Fruit fly (Drosophila melanogaster) whole organism, wandering third instar larva: ENCODE measurements around the gene CG8086.
A peak's percentile ranks its signal among the peaks of the same experiment; 100 is the strongest.

Source experiments
- Abd-B ChIP-seq: fragments of >200 bp; optimal IDR thresholded peaks from 2 replicates; lab custom pipeline; 2017; ENCODE audit warnings: missing biosample characterization, missing genetic modification characterization
- CG32264 ChIP-seq: fragments of 200-800 bp; sonication (Bioruptor generic); optimal IDR thresholded peaks from 2 replicates; lab custom pipeline; 2016; ENCODE audit warnings: missing biosample characterization, missing genetic modification characterization
- CG9705 ChIP-seq: fragments of 200-800 bp; sonication (Bioruptor generic); optimal IDR thresholded peaks from 2 replicates; lab custom pipeline; 2018; ENCODE audit warnings: missing biosample characterization, mild to moderate bottlenecking, missing genetic modification characterization
- CrebA ChIP-seq: fragments of 200-800 bp; sonication (Bioruptor generic); optimal IDR thresholded peaks from 2 replicates; lab custom pipeline; 2016; ENCODE audit warnings: missing biosample characterization, mild to moderate bottlenecking, missing genetic modification characterization, borderline replicate concordance
- Dfd ChIP-seq: fragments of >200 bp; optimal IDR thresholded peaks from 2 replicates; lab custom pipeline; 2017; ENCODE audit warnings: missing biosample characterization, missing genetic modification characterization
- Dif ChIP-seq: fragments of 200-275, 200-300 bp; sonication (Bioruptor generic); optimal IDR thresholded peaks from 2 replicates; lab custom pipeline; 2018; ENCODE audit warnings: missing biosample characterization, missing genetic modification characterization; ENCODE audit not compliant: partially characterized antibody
- GATAd ChIP-seq: sonication (Bioruptor generic); optimal IDR thresholded peaks from 2 replicates; lab custom pipeline; 2016; ENCODE audit warnings: missing biosample characterization, missing genetic modification characterization
- Hnf4 ChIP-seq: fragments of 200-800 bp; sonication (Bioruptor generic); optimal IDR thresholded peaks from 2 replicates; lab custom pipeline; 2016; ENCODE audit warnings: missing biosample characterization, mild to moderate bottlenecking, missing genetic modification characterization
- Hr78 ChIP-seq: fragments of >200 bp; optimal IDR thresholded peaks from 2 replicates; lab custom pipeline; 2017; ENCODE audit warnings: missing biosample characterization, missing genetic modification characterization
- Hr83 ChIP-seq: fragments of 200-300 bp; sonication (Bioruptor generic); optimal IDR thresholded peaks from 2 replicates; lab custom pipeline; 2016; ENCODE audit warnings: missing biosample characterization, mild to moderate bottlenecking, missing genetic modification characterization, moderate library complexity; ENCODE audit not compliant: poor library complexity, severe bottlenecking
- Jra ChIP-seq: sonication (Bioruptor generic); optimal IDR thresholded peaks from 2 replicates; lab custom pipeline; 2016; ENCODE audit warnings: missing biosample characterization, missing genetic modification characterization
- Mio ChIP-seq: sonication (Bioruptor generic); optimal IDR thresholded peaks from 2 replicates; lab custom pipeline; 2016; ENCODE audit warnings: missing biosample characterization, missing genetic modification characterization
- Myc ChIP-seq: fragments of >200 bp; optimal IDR thresholded peaks from 2 replicates; lab custom pipeline; 2017
- N ChIP-seq: fragments of >200 bp; optimal IDR thresholded peaks from 2 replicates; lab custom pipeline; 2018; ENCODE audit warnings: missing biosample characterization, missing external identifiers, missing genetic modification characterization
- OdsH ChIP-seq: fragments of 200-800 bp; sonication (Bioruptor generic); optimal IDR thresholded peaks from 2 replicates; lab custom pipeline; 2016; ENCODE audit warnings: missing biosample characterization, mild to moderate bottlenecking, missing genetic modification characterization
- Rel ChIP-seq, 2 experiments: fragments of 200-800 bp; sonication (Bioruptor generic) in 1 of 2; optimal IDR thresholded peaks; 2 replicates in 1 of 2; 3 replicates in 1 of 2; lab custom pipeline; 2016 to 2019; ENCODE audit warnings: mild to moderate bottlenecking in 2 of 2, missing biosample characterization in 2 of 2, missing genetic modification characterization in 2 of 2, moderate library complexity in 1 of 2
- Sp1 ChIP-seq: fragments of 200-800 bp; sonication (Bioruptor generic); optimal IDR thresholded peaks from 3 replicates; lab custom pipeline; 2019; ENCODE audit warnings: missing biosample characterization, mild to moderate bottlenecking, missing genetic modification characterization, moderate library complexity
- Vsx2 ChIP-seq: fragments of 200-300, 225-300 bp; sonication (Bioruptor generic); optimal IDR thresholded peaks from 2 replicates; lab custom pipeline; 2018; ENCODE audit warnings: missing biosample characterization, missing genetic modification characterization; ENCODE audit not compliant: partially characterized antibody
- br ChIP-seq: fragments of 200-800 bp; sonication (Bioruptor generic); optimal IDR thresholded peaks from 2 replicates; lab custom pipeline; 2016; ENCODE audit warnings: missing biosample characterization, missing genetic modification characterization
- brk ChIP-seq: fragments of 200-800 bp; sonication (Bioruptor generic); optimal IDR thresholded peaks from 2 replicates; lab custom pipeline; 2016; ENCODE audit warnings: missing biosample characterization, mild to moderate bottlenecking, missing genetic modification characterization
- dmrt93B ChIP-seq: fragments of 200-800 bp; sonication (Bioruptor generic); optimal IDR thresholded peaks from 2 replicates; lab custom pipeline; 2018; ENCODE audit warnings: missing biosample characterization, mild to moderate bottlenecking, missing genetic modification characterization
- ey ChIP-seq: fragments of 200-800 bp; sonication (Bioruptor generic); optimal IDR thresholded peaks from 2 replicates; lab custom pipeline; 2016; ENCODE audit warnings: missing biosample characterization, missing genetic modification characterization
- foxo ChIP-seq, 2 experiments: fragments of 200-800 bp; sonication (Bioruptor generic); optimal IDR thresholded peaks; 2 replicates in 1 of 2; 3 replicates in 1 of 2; lab custom pipeline; 2016 to 2017; ENCODE audit warnings: missing biosample characterization in 2 of 2, missing genetic modification characterization in 2 of 2
- fru ChIP-seq: fragments of 200-800 bp; sonication (Bioruptor generic); optimal IDR thresholded peaks from 3 replicates; lab custom pipeline; 2016; ENCODE audit warnings: missing biosample characterization, mild to moderate bottlenecking, missing genetic modification characterization
- h ChIP-seq: fragments of 200-800 bp; sonication (Bioruptor generic); optimal IDR thresholded peaks from 3 replicates; lab custom pipeline; 2016; ENCODE audit warnings: missing biosample characterization, mild to moderate bottlenecking, missing genetic modification characterization
- jim ChIP-seq: fragments of 175-275, 200-325 bp; sonication (Bioruptor generic); optimal IDR thresholded peaks from 2 replicates; lab custom pipeline; 2016; ENCODE audit warnings: missing biosample characterization, mild to moderate bottlenecking, missing genetic modification characterization
- lola ChIP-seq: fragments of >200 bp; optimal IDR thresholded peaks from 2 replicates; lab custom pipeline; 2017; ENCODE audit warnings: missing biosample characterization, missing genetic modification characterization
- pan ChIP-seq: fragments of >200 bp; optimal IDR thresholded peaks from 2 replicates; lab custom pipeline; 2017
- psq ChIP-seq: fragments of 200-800 bp; sonication (Bioruptor generic); optimal IDR thresholded peaks from 3 replicates; lab custom pipeline; 2017; ENCODE audit warnings: missing biosample characterization, mild to moderate bottlenecking, missing genetic modification characterization, moderate library complexity
- sv ChIP-seq: fragments of 200-800 bp; sonication (Bioruptor generic); optimal IDR thresholded peaks from 3 replicates; lab custom pipeline; 2016; ENCODE audit warnings: missing biosample characterization, missing genetic modification characterization
- tai ChIP-seq: sonication (Bioruptor generic); optimal IDR thresholded peaks from 2 replicates; lab custom pipeline; 2016; ENCODE audit warnings: missing biosample characterization, missing genetic modification characterization
- usp ChIP-seq: fragments of >200 bp; optimal IDR thresholded peaks from 2 replicates; lab custom pipeline; 2017; ENCODE audit warnings: missing biosample characterization, missing genetic modification characterization
- woc ChIP-seq: sonication (Bioruptor generic); optimal IDR thresholded peaks from 2 replicates; lab custom pipeline; 2016; ENCODE audit warnings: missing biosample characterization, mild to moderate bottlenecking, missing genetic modification characterization

The CG8086 gene

DNA sequence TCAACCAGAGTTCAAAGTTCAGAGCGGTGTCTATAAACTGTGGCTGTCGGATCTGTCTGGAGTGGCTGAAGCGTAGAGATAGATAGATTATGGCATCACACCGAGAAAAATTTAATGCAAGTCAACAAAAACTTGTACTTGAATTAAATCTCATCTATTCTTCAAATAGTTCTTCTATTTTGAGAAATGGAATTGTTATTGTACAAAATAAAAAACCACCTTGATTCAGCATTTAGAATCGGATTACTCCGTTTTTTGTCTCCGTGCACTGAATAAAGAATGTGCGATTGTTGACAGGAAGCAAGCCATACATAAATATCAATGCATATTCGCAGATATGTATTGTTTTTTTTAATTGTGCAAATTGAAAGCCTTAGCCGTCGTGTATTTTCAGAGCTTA is 27.7 kb downstream of the CG8086 start (continued):
- TF ChIP-seq Abd-B (GFP tag; lab: Kevin White, UChicago), result no peak
- TF ChIP-seq ey (GFP tag; lab: Kevin White, UChicago), result peak; percentile 64
- peak; percentile 76 for TF ChIP-seq fru (GFP tag; lab: Kevin White, UChicago)
- TF ChIP-seq psq (GFP tag; lab: Kevin White, UChicago), result peak; percentile 50
- TF ChIP-seq Jra (GFP tag; lab: Kevin White, UChicago), result peak; percentile 20
- peak; percentile 18 for TF ChIP-seq dmrt93B (GFP tag; lab: Kevin White, UChicago)
- no peak for TF ChIP-seq tai (GFP tag; lab: Kevin White, UChicago)
- no peak for TF ChIP-seq CG9705 (GFP tag; lab: Kevin White, UChicago)
- peak in 1 of 2 experiments; percentile 81 for TF ChIP-seq foxo (GFP tag; optimal IDR thresholded peaks at IDR 0.05; lab: Kevin White, UChicago)
- no peak for TF ChIP-seq pan (lab: Kevin White, UChicago)
- TF ChIP-seq OdsH (GFP tag; lab: Kevin White, UChicago), result peak; percentile 68
- no peak for TF ChIP-seq CrebA

- TF ChIP-seq Vsx2 (GFP tag; lab: Kevin White, UChicago) (no peak), lola (GFP tag; lab: Kevin White, UChicago) (no peak), Hr78 (GFP tag; lab: Kevin White, UChicago) (no peak), usp (GFP tag; lab: Kevin White, UChicago) (no peak), GATAd (GFP tag; lab: Kevin White, UChicago) (no peak), CG32264 (GFP tag; lab: Kevin White, UChicago) (no peak), brk (GFP tag; lab: Kevin White, UChicago) (no peak), Hr83 (GFP tag; lab: Kevin White, UChicago) (no peak), Mio (GFP tag; lab: Kevin White, UChicago) (no peak), CG9705 (GFP tag; lab: Kevin White, UChicago) (no peak), CrebA (no peak), woc (GFP tag; lab: Kevin White, UChicago) (no peak), Dfd (GFP tag; lab: Kevin White, UChicago) (no peak)
These were observed 28.2 kb downstream of the CG8086 start for dm6 chr2L:8229134-8229533.

DNA sequence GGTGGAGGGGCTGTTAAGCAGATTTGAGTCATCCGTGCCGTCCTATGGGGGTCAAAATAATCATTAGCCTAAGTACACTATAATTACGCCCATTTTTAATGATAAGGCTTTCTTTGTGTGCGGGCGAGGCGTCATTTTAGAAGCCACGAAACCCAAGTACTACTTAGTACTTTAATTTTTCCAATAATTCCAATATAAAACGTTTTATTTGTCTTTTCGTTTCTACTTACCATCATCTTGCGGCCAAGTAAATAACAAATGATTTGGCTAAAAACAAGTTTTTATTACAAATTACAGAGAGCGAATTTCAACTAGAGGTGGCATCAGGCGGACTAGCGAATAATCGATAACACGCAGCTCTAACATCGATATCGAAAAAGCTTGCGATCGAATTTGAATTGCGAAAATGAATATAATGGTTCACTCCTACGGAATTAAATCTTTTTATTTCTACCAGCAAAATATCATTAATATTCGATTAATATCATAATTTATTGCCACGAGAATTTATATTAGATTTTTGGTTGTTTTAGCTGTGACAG is 36.8 kb downstream of the CG8086 start, which contains the start of gene Snx6:
TSS of gene Snx6 (minus strand) at position 349 of the 542 bp plus-strand sequence.
- no peak for TF ChIP-seq GATAd (GFP tag; lab: Kevin White, UChicago)
- TF ChIP-seq Jra (GFP tag; lab: Kevin White, UChicago), result peak; percentile 27
- no peak for TF ChIP-seq tai (GFP tag; lab: Kevin White, UChicago)
- TF ChIP-seq sv (GFP tag; lab: Kevin White, UChicago), result no peak

DNA sequence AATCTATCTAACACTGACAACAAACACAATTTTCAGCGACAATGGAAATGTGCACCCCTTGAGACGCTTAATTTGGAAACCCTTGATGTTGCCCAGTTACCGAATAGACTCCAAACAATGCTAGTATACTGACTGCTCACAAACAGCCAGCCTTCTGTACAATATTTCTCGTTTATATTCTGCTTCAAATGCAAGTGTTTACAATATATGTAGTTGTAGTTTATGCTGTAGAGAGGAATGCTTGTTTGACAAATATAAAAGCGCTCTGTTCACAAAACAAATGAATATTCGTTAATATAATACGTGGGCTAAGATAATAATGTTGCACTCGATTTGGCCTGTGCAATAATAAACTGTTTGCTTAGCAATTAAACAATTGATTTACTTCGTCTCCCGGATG is 39.4 kb downstream of the CG8086 start, which contains the start of gene CG8292:
TSS of gene CG8292 (minus strand) at position 101 of the 400 bp plus-strand sequence.
- TF ChIP-seq lola (GFP tag; lab: Kevin White, UChicago) (no peak), br (GFP tag; lab: Kevin White, UChicago) (no peak), Hr83 (GFP tag; lab: Kevin White, UChicago) (no peak), foxo (GFP tag; optimal IDR thresholded peaks at IDR 0.05; lab: Kevin White, UChicago) (no peak), brk (GFP tag; lab: Kevin White, UChicago) (no peak), jim (GFP tag; lab: Kevin White, UChicago) (no peak), Hnf4 (GFP tag; lab: Kevin White, UChicago) (no peak), h (GFP tag; lab: Kevin White, UChicago) (no peak)

DNA sequence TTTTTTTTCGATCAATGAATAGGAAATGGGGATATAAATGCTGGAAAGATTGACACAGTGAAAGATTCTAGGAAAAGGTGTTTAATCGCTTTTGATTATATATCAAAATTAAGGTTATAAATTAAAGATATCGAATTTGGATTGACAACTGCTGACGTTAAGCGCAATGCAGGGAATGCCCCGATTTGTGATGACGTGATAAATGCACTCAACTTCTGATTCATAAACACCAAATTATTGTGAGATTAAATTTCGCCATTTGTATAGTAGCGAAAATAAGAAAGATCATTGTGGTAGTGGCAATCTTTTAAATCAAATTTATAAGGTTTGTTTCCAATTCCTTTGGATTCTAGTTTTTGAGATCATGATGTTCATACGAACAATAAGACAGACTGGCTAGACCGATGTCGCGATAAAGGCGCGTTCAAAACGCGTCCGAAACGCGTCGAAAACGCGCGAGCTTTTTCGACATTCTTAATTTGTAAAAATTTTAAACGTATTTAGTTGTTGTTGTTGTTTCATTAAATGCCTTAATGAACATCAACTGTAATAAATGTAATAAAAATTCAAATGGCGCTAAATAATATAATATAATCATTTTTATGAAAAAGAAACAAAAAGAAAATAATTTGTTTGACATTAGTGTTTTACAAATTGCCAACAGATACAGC is 41.9 kb downstream of the CG8086 start, which contains the start of gene CG8349:
TSS of gene CG8349 (plus strand) at position 657 of the 671 bp plus-strand sequence.
- TF ChIP-seq sv (GFP tag; lab: Kevin White, UChicago) (no peak), N (GFP tag; lab: Kevin White, UChicago) (no peak), Myc (peak; percentile 18), foxo (GFP tag; optimal IDR thresholded peaks at IDR 0.05; lab: Kevin White, UChicago) (no peak), Rel (GFP tag; optimal IDR thresholded peaks at IDR 0.05; lab: Kevin White, UChicago) (no peak), Rel (tag; optimal IDR thresholded peaks at IDR 0.05; lab: Kevin White, UChicago) (peak; percentile 96), Sp1 (GFP tag; lab: Kevin White, UChicago) (no peak), CG32264 (GFP tag; lab: Kevin White, UChicago) (no peak), Hnf4 (GFP tag; lab: Kevin White, UChicago) (no peak), Dif (GFP tag; lab: Kevin White, UChicago) (no peak)
